Worm (Caenorhabditis elegans) whole organism, young adult: ENCODE results near the gene M28.8.

Experiments used
- ZK185.1 ChIP-seq: sonication (generic microtip); optimal IDR thresholded peaks from 2 replicates; lab custom pipeline; 2016; ENCODE audit warnings: mild to moderate bottlenecking, missing genetic modification characterization, missing compliant biosample characterization; ENCODE audit not compliant: poor library complexity, severe bottlenecking
- mel-28 ChIP-seq: sonication (generic microtip); optimal IDR thresholded peaks from 2 replicates; lab custom pipeline; 2016; ENCODE audit warnings: borderline replicate concordance, mild to moderate bottlenecking, missing genetic modification characterization, missing compliant biosample characterization
- nhr-27 ChIP-seq: fragments of 200-800 bp; sonication (Bioruptor generic); optimal IDR thresholded peaks from 2 replicates; lab custom pipeline; 2018; ENCODE audit warnings: mild to moderate bottlenecking, missing genetic modification characterization, moderate library complexity, missing compliant biosample characterization
- repo-1 ChIP-seq: sonication (generic microtip); optimal IDR thresholded peaks from 2 replicates; lab custom pipeline; 2017; ENCODE audit warnings: mild to moderate bottlenecking, missing genetic modification characterization, missing compliant biosample characterization
- tlf-1 ChIP-seq: fragments of 200-800 bp; sonication (Bioruptor generic); optimal IDR thresholded peaks from 2 replicates; lab custom pipeline; 2018; ENCODE audit warnings: mild to moderate bottlenecking, missing genetic modification characterization, missing compliant biosample characterization
- unc-62 ChIP-seq: fragments of 150-350 bp; optimal IDR thresholded peaks from 2 replicates; lab custom pipeline; 2014; ENCODE audit warnings: missing biosample characterization, missing genetic modification reagents, missing genetic modification characterization
- zim-3 ChIP-seq: sonication (generic microtip); optimal IDR thresholded peaks from 2 replicates; lab custom pipeline; 2017; ENCODE audit warnings: mild to moderate bottlenecking, missing genetic modification characterization, moderate library complexity, missing compliant biosample characterization

ce11 chrII:10580833-10581232 is 47.2 kb upstream of the M28.8 start, which contains the start of gene dap-3:
- TF ChIP-seq mel-28 (no peak), tlf-1 (GFP tag; lab: Kevin White, UChicago) (no peak), repo-1 (tag; lab: Kevin White, UChicago) (no peak), ZK185.1 (tag; lab: Kevin White, UChicago) (no peak), unc-62 (GFP tag; lab: Kevin White, UChicago) (no peak), zim-3 (tag; lab: Kevin White, UChicago) (no peak), nhr-27 (no peak)
